Worm (Caenorhabditis elegans) whole organism, L3 larva: ENCODE results near the gene bre-5.

Source experiments
- aly-2 ChIP-seq: fragments of 150-350 bp; optimal IDR thresholded peaks from 2 replicates; lab custom pipeline; 2014; ENCODE audit warnings: missing biosample characterization, missing genetic modification characterization
- lin-15B ChIP-seq: fragments of 150-350 bp; optimal IDR thresholded peaks from 2 replicates; lab custom pipeline; 2014; ENCODE audit warnings: missing biosample characterization, missing genetic modification characterization
- lsy-12 ChIP-seq: sonication (generic microtip); optimal IDR thresholded peaks from 2 replicates; lab custom pipeline; 2016; ENCODE audit warnings: mild to moderate bottlenecking, missing genetic modification characterization, missing compliant biosample characterization
- nfya-1 ChIP-seq: sonication (generic microtip); optimal IDR thresholded peaks from 2 replicates; lab custom pipeline; 2017; ENCODE audit warnings: missing genetic modification characterization, mild to moderate bottlenecking, missing compliant biosample characterization, antibody characterized with exemption, moderate library complexity; ENCODE audit not compliant: insufficient read depth

DNA sequence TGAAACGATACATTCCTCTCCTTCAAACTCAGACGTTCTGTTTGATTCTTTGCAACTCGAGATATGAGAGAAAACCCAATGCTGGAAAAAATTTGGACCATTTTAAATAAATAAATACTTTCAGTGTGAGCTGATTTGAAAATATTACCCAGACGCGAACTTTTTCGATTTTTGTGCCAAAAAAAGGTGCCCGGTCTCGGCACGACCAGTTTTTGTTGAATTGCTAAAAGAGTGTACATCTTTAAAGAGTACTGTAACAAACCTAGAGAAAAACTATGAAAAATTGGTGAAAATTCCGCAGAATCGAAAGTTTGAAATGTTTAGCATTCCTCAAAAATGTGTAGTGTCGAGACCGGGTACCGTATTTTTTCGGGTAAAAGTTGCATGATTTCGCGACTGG, 10.2 kb upstream of the bre-5 start, which contains the start of gene K08E4.8:
- no peak for TF ChIP-seq lsy-12 (tag; lab: Kevin White, UChicago)
- no peak for TF ChIP-seq nfya-1 (tag; lab: Kevin White, UChicago)
- TF ChIP-seq lin-15B (tag; lab: Kevin White, UChicago) = no peak
- TF ChIP-seq aly-2 = no peak
